Worm (Caenorhabditis elegans) whole organism, L1 larva: ENCODE results near the gene Y67D8B.2.
A peak's percentile ranks its signal among the peaks of the same experiment; 100 is the strongest.

Source experiments
- C04F5.9 ChIP-seq: sonication (generic microtip); optimal IDR thresholded peaks from 2 replicates; lab custom pipeline; 2016; ENCODE audit warnings: missing genetic modification characterization, missing compliant biosample characterization
- C16A3.4 ChIP-seq: fragments of 150-350 bp; optimal IDR thresholded peaks from 2 replicates; lab custom pipeline; 2014; ENCODE audit warnings: missing biosample characterization, missing genetic modification characterization
- C34B4.2 ChIP-seq: sonication (generic microtip); optimal IDR thresholded peaks from 2 replicates; lab custom pipeline; 2017; ENCODE audit warnings: mild to moderate bottlenecking, missing genetic modification characterization, missing compliant biosample characterization
- F16B12.6 ChIP-seq: fragments of 150-350 bp; optimal IDR thresholded peaks from 2 replicates; lab custom pipeline; 2014; ENCODE audit warnings: missing biosample characterization, missing genetic modification characterization
- aly-2 ChIP-seq: fragments of 150-350 bp; optimal IDR thresholded peaks from 2 replicates; lab custom pipeline; 2014; ENCODE audit warnings: missing biosample characterization, missing genetic modification characterization
- ama-1 ChIP-seq: fragments of 150-350 bp; optimal IDR thresholded peaks from 2 replicates; lab custom pipeline; 2014
- blmp-1 ChIP-seq: fragments of 150-350 bp; optimal IDR thresholded peaks from 2 replicates; lab custom pipeline; 2014; ENCODE audit warnings: missing biosample characterization, missing genetic modification characterization
- ceh-63 ChIP-seq: fragments of 200-800 bp; sonication (Bioruptor generic); optimal IDR thresholded peaks from 2 replicates; lab custom pipeline; 2018; ENCODE audit warnings: mild to moderate bottlenecking, missing genetic modification characterization, missing compliant biosample characterization
- ceh-8 ChIP-seq: fragments of 200-800 bp; sonication (Bioruptor generic); optimal IDR thresholded peaks from 2 replicates; lab custom pipeline; 2018; ENCODE audit warnings: mild to moderate bottlenecking, missing genetic modification characterization, moderate library complexity, missing compliant biosample characterization
- ceh-82 ChIP-seq, 3 experiments: fragments of 150-350 bp in 1 of 3; sonication (generic microtip) in 2 of 3; optimal IDR thresholded peaks; 2 replicates each; lab custom pipeline; 2014 to 2017; ENCODE audit warnings: missing biosample characterization in 3 of 3, missing genetic modification characterization in 3 of 3
- ceh-90 ChIP-seq: sonication (generic microtip); optimal IDR thresholded peaks from 2 replicates; lab custom pipeline; 2016; ENCODE audit warnings: missing genetic modification characterization, missing compliant biosample characterization
- dpl-1 ChIP-seq, 3 experiments: fragments of 150-350 bp in 2 of 3; sonication (generic microtip) in 1 of 3; optimal IDR thresholded peaks; 2 replicates each; lab custom pipeline; 2014 to 2017; ENCODE audit warnings: missing biosample characterization in 3 of 3, missing genetic modification characterization in 3 of 3, missing genetic modification reagents in 3 of 3
- dsc-1 ChIP-seq: sonication (generic microtip); optimal IDR thresholded peaks from 2 replicates; lab custom pipeline; 2016; ENCODE audit warnings: mild to moderate bottlenecking, missing genetic modification characterization, missing compliant biosample characterization
- egl-13 ChIP-seq: sonication (generic microtip); optimal IDR thresholded peaks from 2 replicates; lab custom pipeline; 2016; ENCODE audit warnings: missing genotype, missing genetic modification reagents, missing genetic modification characterization, missing compliant biosample characterization
- elt-3 ChIP-seq, 6 experiments: fragments of 150-350 bp in 1 of 6; sonication (generic microtip); optimal IDR thresholded peaks; 2 replicates each; lab custom pipeline; 2017 to 2018; ENCODE audit warnings: missing biosample characterization in 6 of 6, missing genetic modification characterization in 6 of 6, inconsistent platforms in 1 of 6
- ets-5 ChIP-seq: fragments of 200-800 bp; sonication (Bioruptor generic); IDR thresholded peaks from 2 replicates; pipeline ENCODE4 v1.3.6; 2022; ENCODE audit warnings: missing genetic modification characterization, missing compliant biosample characterization
- fkh-8 ChIP-seq: sonication (generic microtip); optimal IDR thresholded peaks from 2 replicates; lab custom pipeline; 2016; ENCODE audit warnings: mild to moderate bottlenecking, missing genetic modification characterization, missing compliant biosample characterization
- fos-1 ChIP-seq: fragments of 150-350 bp; optimal IDR thresholded peaks from 2 replicates; lab custom pipeline; 2014; ENCODE audit warnings: missing biosample characterization, missing genetic modification characterization
- hpl-2 ChIP-seq: fragments of 150-350 bp; optimal IDR thresholded peaks from 2 replicates; lab custom pipeline; 2014; ENCODE audit warnings: missing biosample characterization, missing genetic modification reagents, missing genetic modification characterization
- irx-1 ChIP-seq: sonication (generic microtip); optimal IDR thresholded peaks from 2 replicates; lab custom pipeline; 2016; ENCODE audit warnings: missing genetic modification characterization, missing compliant biosample characterization
- jun-1 ChIP-seq: fragments of 150-350 bp; optimal IDR thresholded peaks from 2 replicates; lab custom pipeline; 2014; ENCODE audit warnings: missing biosample characterization, missing genetic modification reagents, missing genetic modification characterization
- lin-13 ChIP-seq: fragments of 150-350 bp; optimal IDR thresholded peaks from 2 replicates; lab custom pipeline; 2014; ENCODE audit warnings: missing biosample characterization, missing genetic modification reagents, missing genetic modification characterization
- lin-14 ChIP-seq: fragments of 200-800 bp; sonication (Bioruptor generic); optimal IDR thresholded peaks from 2 replicates; lab custom pipeline; 2018; ENCODE audit warnings: mild to moderate bottlenecking, missing genetic modification characterization, moderate library complexity, missing compliant biosample characterization
- mab-9 ChIP-seq: fragments of 200-800 bp; sonication (Bioruptor generic); IDR thresholded peaks from 2 replicates; pipeline ENCODE4 v1.3.6; 2022; ENCODE audit warnings: missing genetic modification reagents, missing genetic modification characterization, missing compliant biosample characterization
- mdl-1 ChIP-seq, 2 experiments: fragments of 150-350 bp; optimal IDR thresholded peaks; 2 replicates each; lab custom pipeline; 2014 to 2017; ENCODE audit warnings: missing biosample characterization in 2 of 2, missing genetic modification characterization in 2 of 2, inconsistent platforms in 1 of 2
- mep-1 ChIP-seq: fragments of 150-350 bp; optimal IDR thresholded peaks from 2 replicates; lab custom pipeline; 2014; ENCODE audit warnings: missing biosample characterization, missing genetic modification characterization
- nhr-12 ChIP-seq: sonication (generic microtip); optimal IDR thresholded peaks from 2 replicates; lab custom pipeline; 2017; ENCODE audit warnings: missing biosample characterization, missing genetic modification characterization
- nhr-20 ChIP-seq: sonication (generic microtip); optimal IDR thresholded peaks from 2 replicates; lab custom pipeline; 2016; ENCODE audit warnings: mild to moderate bottlenecking, missing genetic modification characterization, missing compliant biosample characterization
- nhr-237 ChIP-seq: fragments of 150-350 bp; optimal IDR thresholded peaks from 2 replicates; lab custom pipeline; 2014; ENCODE audit warnings: missing biosample characterization, missing genetic modification characterization
- nhr-28 ChIP-seq: fragments of 150-350 bp; optimal IDR thresholded peaks from 2 replicates; lab custom pipeline; 2014; ENCODE audit warnings: missing biosample characterization, missing genetic modification characterization
- nhr-47 ChIP-seq: sonication (generic microtip); optimal IDR thresholded peaks from 2 replicates; lab custom pipeline; 2016; ENCODE audit warnings: mild to moderate bottlenecking, missing genetic modification characterization, moderate library complexity, missing compliant biosample characterization
- nhr-71 ChIP-seq: sonication (generic microtip); optimal IDR thresholded peaks from 2 replicates; lab custom pipeline; 2016; ENCODE audit warnings: mild to moderate bottlenecking, missing genetic modification characterization, moderate library complexity, missing compliant biosample characterization
- nhr-85 ChIP-seq: sonication (generic microtip); peaks from one replicate; lab custom pipeline; 2016; ENCODE audit warnings: missing genetic modification characterization, inconsistent platforms, missing compliant biosample characterization
- nhr-90 ChIP-seq: sonication (generic microtip); optimal IDR thresholded peaks from 2 replicates; lab custom pipeline; 2016; ENCODE audit warnings: mild to moderate bottlenecking, missing genetic modification characterization, missing compliant biosample characterization; ENCODE audit not compliant: poor library complexity
- pag-3 ChIP-seq: sonication (generic microtip); optimal IDR thresholded peaks from 2 replicates; lab custom pipeline; 2017; ENCODE audit warnings: missing genetic modification characterization, mild to moderate bottlenecking, missing compliant biosample characterization, antibody characterized with exemption, borderline replicate concordance; ENCODE audit not compliant: insufficient read depth
- pqm-1 ChIP-seq: sonication (generic microtip); optimal IDR thresholded peaks from 3 replicates; lab custom pipeline; 2017; ENCODE audit warnings: missing biosample characterization, missing genetic modification characterization
- rnt-1 ChIP-seq: sonication (generic microtip); optimal IDR thresholded peaks from 2 replicates; lab custom pipeline; 2016; ENCODE audit warnings: mild to moderate bottlenecking, missing genetic modification characterization, moderate library complexity, missing compliant biosample characterization
- snpc-4 ChIP-seq: fragments of 150-350 bp; optimal IDR thresholded peaks from 2 replicates; lab custom pipeline; 2014; ENCODE audit warnings: missing biosample characterization, missing genetic modification characterization
- snu-23 ChIP-seq: sonication (generic microtip); optimal IDR thresholded peaks from 2 replicates; lab custom pipeline; 2016; ENCODE audit warnings: missing genetic modification characterization, missing compliant biosample characterization
- sox-4 ChIP-seq: sonication (generic microtip); optimal IDR thresholded peaks from 2 replicates; lab custom pipeline; 2016; ENCODE audit warnings: missing genetic modification characterization, missing compliant biosample characterization
- swsn-7 ChIP-seq: sonication (generic microtip); optimal IDR thresholded peaks from 2 replicates; lab custom pipeline; 2016; ENCODE audit warnings: missing genetic modification characterization, missing compliant biosample characterization
- unc-62 ChIP-seq: fragments of 150-350 bp; optimal IDR thresholded peaks from 2 replicates; lab custom pipeline; 2014; ENCODE audit warnings: missing biosample characterization, missing genetic modification reagents, missing genetic modification characterization
- unc-98 ChIP-seq: fragments of 200-800 bp; sonication (Bioruptor generic); IDR thresholded peaks from 2 replicates; pipeline ENCODE4 v1.3.6; 2022; ENCODE audit warnings: missing genetic modification characterization, missing compliant biosample characterization
- xbp-1 ChIP-seq: sonication (generic microtip); optimal IDR thresholded peaks from 2 replicates; lab custom pipeline; 2016; ENCODE audit warnings: missing genetic modification characterization, missing compliant biosample characterization
- zag-1 ChIP-seq: fragments of 150-350 bp; optimal IDR thresholded peaks from 2 replicates; lab custom pipeline; 2014; ENCODE audit warnings: missing biosample characterization, missing genetic modification characterization
- zip-4 ChIP-seq: fragments of 200-800 bp; sonication (Bioruptor generic); optimal IDR thresholded peaks from 2 replicates; lab custom pipeline; 2018; ENCODE audit warnings: mild to moderate bottlenecking, missing genetic modification characterization, moderate library complexity, missing compliant biosample characterization
- ztf-11 ChIP-seq, 2 experiments: sonication (generic microtip); optimal IDR thresholded peaks; 2 replicates each; lab custom pipeline; 2016 to 2017; ENCODE audit warnings: missing genetic modification characterization in 2 of 2, missing biosample characterization in 1 of 2, missing compliant biosample characterization in 1 of 2
- ztf-4 ChIP-seq: fragments of 150-350 bp; optimal IDR thresholded peaks from 2 replicates; lab custom pipeline; 2014; ENCODE audit warnings: missing biosample characterization, missing genetic modification characterization

The Y67D8B.2 gene

DNA sequence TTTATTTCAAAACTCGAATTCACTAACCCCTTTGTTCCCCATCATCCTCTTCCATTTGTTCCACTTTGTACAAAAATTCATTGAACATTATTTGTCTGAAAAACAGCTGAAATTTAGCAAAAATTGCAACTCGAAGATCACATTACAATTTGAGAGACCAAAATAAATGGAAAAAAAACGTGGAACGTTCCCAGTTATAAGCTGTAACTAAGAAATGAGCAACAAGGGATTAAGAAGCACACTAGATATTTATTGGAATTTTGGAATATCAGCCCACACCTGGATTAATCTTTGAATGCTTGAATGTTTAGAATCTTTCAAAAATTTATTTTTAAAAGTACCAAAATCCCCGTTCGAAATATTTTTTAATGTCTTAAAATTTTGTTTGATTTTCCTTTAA lies at the start of gene Y67D8B.2:
Y67D8B.2 (minus strand) TSS at position 101 of the 400 bp plus-strand sequence.
- TF ChIP-seq mdl-1 (tag; optimal IDR thresholded peaks at IDR 0.05; lab: Kevin White, UChicago) = no peak
- TF ChIP-seq snpc-4 (tag; lab: Kevin White, UChicago) = no peak
- no peak for TF ChIP-seq jun-1 (tag; lab: Kevin White, UChicago)
- TF ChIP-seq ceh-63 (GFP tag; lab: Kevin White, UChicago) = no peak
- no peak for TF ChIP-seq egl-13 (tag; lab: Kevin White, UChicago)
- TF ChIP-seq nhr-71 (tag; lab: Kevin White, UChicago) = no peak
- TF ChIP-seq nhr-47 = no peak
- no peak for TF ChIP-seq dpl-1 (GFP tag; optimal IDR thresholded peaks at IDR 0.05; lab: Kevin White, UChicago)
- TF ChIP-seq fkh-8 (tag; lab: Kevin White, UChicago) = no peak
- no peak for TF ChIP-seq ceh-82 (tag; optimal IDR thresholded peaks at IDR 0.05; lab: Kevin White, UChicago)
- no peak for TF ChIP-seq pqm-1 (tag; lab: Kevin White, UChicago)
- TF ChIP-seq C04F5.9 = no peak
- TF ChIP-seq aly-2 (tag; lab: Kevin White, UChicago) = no peak
- TF ChIP-seq lin-14 (GFP tag; lab: Kevin White, UChicago) = no peak
- no peak for TF ChIP-seq nhr-28 (tag; lab: Kevin White, UChicago)
- TF ChIP-seq xbp-1 (tag; lab: Kevin White, UChicago) = no peak

DNA sequence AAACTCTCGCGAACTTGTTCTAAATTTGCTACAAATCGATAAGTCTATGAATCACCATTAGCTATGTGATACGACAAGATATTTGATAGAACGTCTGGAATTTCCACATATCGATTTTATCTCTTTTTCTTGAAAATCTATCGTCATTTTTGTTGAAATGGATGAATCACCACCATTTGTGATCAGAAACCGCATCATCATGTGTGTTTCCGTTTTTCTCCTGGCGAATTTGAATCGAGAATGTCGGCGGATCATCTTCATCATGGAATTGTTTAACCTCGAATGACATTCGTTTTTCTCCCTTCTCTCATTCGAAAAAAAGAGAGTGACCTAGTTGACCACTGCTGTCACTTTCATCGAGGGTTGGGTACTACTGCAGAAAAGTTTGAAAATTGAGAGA lies 42.9 kb upstream of the Y67D8B.2 start:
- TF ChIP-seq dpl-1 (GFP tag; optimal IDR thresholded peaks at IDR 0.05; lab: Kevin White, UChicago) (no peak), nhr-85 (peak; percentile 70), rnt-1 (tag; lab: Kevin White, UChicago) (peak; percentile 18), fos-1 (tag; lab: Kevin White, UChicago) (no peak), elt-3 (tag; optimal IDR thresholded peaks at IDR 0.05; lab: Kevin White, UChicago) (peak in 2 of 6 experiments; percentile 16 to 34), snu-23 (GFP tag; lab: Kevin White, UChicago) (peak; percentile 9), blmp-1 (peak; percentile 99), F16B12.6 (no peak), mep-1 (tag; lab: Kevin White, UChicago) (peak; percentile 43), ztf-4 (tag; lab: Kevin White, UChicago) (peak; percentile 58)

DNA sequence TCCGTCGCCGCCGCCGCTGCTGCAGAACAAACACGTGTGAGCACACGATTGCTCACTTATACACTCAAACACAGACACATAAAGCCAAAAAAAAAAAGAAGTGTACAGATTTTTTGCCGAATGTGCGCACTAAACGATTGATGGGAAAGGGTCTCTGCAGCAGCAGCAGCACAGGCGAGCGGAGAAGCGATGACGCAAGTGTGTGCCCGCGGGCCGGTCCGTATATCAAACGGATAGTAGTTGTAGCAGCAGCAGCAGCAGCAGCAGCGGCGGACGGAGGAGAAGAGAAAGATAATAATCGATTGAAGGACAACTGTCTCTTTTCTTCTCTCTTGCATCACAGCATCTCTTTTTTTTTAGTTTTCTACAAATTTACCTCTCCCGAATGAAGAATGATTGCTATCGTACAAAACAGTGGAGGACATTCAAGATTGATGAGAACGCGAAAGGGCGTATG lies 42.1 kb upstream of the Y67D8B.2 start:
- TF ChIP-seq zag-1 (tag; lab: Kevin White, UChicago) (no peak), nhr-47 (peak; percentile 41), mab-9 (no peak), swsn-7 (tag; lab: Kevin White, UChicago) (peak; percentile 44), ama-1 (lab: Kevin White, UChicago) (no peak), snu-23 (GFP tag; lab: Kevin White, UChicago) (peak; percentile 65), mep-1 (tag; lab: Kevin White, UChicago) (peak; percentile 38), unc-98 (no peak), rnt-1 (tag; lab: Kevin White, UChicago) (peak; percentile 71), ceh-82 (tag; optimal IDR thresholded peaks at IDR 0.05; lab: Kevin White, UChicago) (peak in 1 of 3 experiments; percentile 22), fos-1 (tag; lab: Kevin White, UChicago) (peak; percentile 54), lin-13 (peak; percentile 29), irx-1 (tag; lab: Kevin White, UChicago) (no peak), dsc-1 (tag; lab: Kevin White, UChicago) (no peak), nhr-20 (peak; percentile 62), snpc-4 (tag; lab: Kevin White, UChicago) (peak; percentile 37), jun-1 (tag; lab: Kevin White, UChicago) (no peak), zip-4 (GFP tag; lab: Kevin White, UChicago) (no peak), nhr-90 (peak; percentile 61), nhr-85 (peak; percentile 94), nhr-71 (tag; lab: Kevin White, UChicago) (peak; percentile 77), C16A3.4 (tag; lab: Kevin White, UChicago) (no peak), elt-3 (tag; optimal IDR thresholded peaks at IDR 0.05; lab: Kevin White, UChicago) (peak in 2 of 6 experiments; percentile 2 to 31), unc-62 (GFP tag; lab: Kevin White, UChicago) (no peak), nhr-12 (no peak), fkh-8 (tag; lab: Kevin White, UChicago) (no peak), hpl-2 (GFP tag; lab: Kevin White, UChicago) (peak; percentile 19), ceh-8 (GFP tag; lab: Kevin White, UChicago) (no peak), pag-3 (no peak), ets-5 (GFP tag; lab: Robert Waterston, UW) (no peak), ceh-90 (no peak), C34B4.2 (peak; percentile 28), ztf-11 (tag; optimal IDR thresholded peaks at IDR 0.05; lab: Kevin White, UChicago) (no peak), sox-4 (no peak), nhr-237 (tag; lab: Kevin White, UChicago) (no peak)
